Worm (Caenorhabditis elegans) whole organism, midembryonic: ENCODE results near the gene rab-14.

Experiments used
- T22C8.4 ChIP-seq: fragments of 200-800 bp; sonication (Bioruptor generic); IDR thresholded peaks from 2 replicates; pipeline ENCODE4 v1.3.6; 2022; ENCODE audit warnings: missing genetic modification characterization, missing compliant biosample characterization
- flt-1 ChIP-seq: fragments of 200-800 bp; sonication (Bioruptor generic); IDR thresholded peaks from 2 replicates; pipeline ENCODE4 v1.3.6; 2022; ENCODE audit warnings: missing genetic modification characterization, missing compliant biosample characterization

DNA sequence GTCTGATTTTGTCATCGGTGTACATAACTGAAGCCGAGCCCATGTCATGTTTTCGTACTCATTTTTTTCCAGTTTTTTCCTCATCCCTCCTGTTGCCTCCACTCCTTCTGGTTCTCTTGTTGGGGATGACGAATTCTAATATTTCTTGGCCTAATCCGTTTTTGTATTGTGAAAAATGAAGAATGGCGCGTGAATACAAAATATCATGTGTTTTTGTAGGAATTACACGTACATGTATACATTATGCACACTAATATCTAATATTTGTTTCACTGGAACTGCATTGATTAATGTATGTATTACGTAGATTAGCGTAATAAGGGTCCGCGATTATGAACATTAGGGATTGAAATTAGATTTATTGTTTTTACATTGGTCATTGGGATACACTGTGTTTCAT, 49.2 kb upstream of the rab-14 start:
- no peak for TF ChIP-seq T22C8.4
- TF ChIP-seq flt-1 = no peak
